Worm (Caenorhabditis elegans): ENCODE data around the gene H04D03.7.

The H04D03.7 gene

ce11 chrIII:10463653-10464052 lies 17.0 kb upstream of the H04D03.7 start:
- TF ChIP-seq F22D6.2 (tag; optimal IDR thresholded peaks at IDR 0.05), result no peak
- TF ChIP-seq cebp-1 (GFP tag; IDR thresholded peaks at IDR 0.05), result no peak; the same call in 1 of the 2 replicates
- TF ChIP-seq cebp-1 (tag; optimal IDR thresholded peaks at IDR 0.05), result peak; percentile 78
- no peak for TF ChIP-seq nhr-90 (tag; optimal IDR thresholded peaks at IDR 0.05)
- no peak for TF ChIP-seq sdz-38 (tag; optimal IDR thresholded peaks at IDR 0.05)
- no peak for TF ChIP-seq tlf-1 (GFP tag; optimal IDR thresholded peaks at IDR 0.05)
- peak; percentile 28 for TF ChIP-seq ztf-26 (tag; optimal IDR thresholded peaks at IDR 0.05)
- no peak for TF ChIP-seq aptf-2 (GFP tag; conservative IDR thresholded peaks at IDR 0.05)
- TF ChIP-seq unc-62 (GFP tag; optimal IDR thresholded peaks at IDR 0.05), result no peak
- TF ChIP-seq Y56A3A.18 (GFP tag; IDR thresholded peaks at IDR 0.05), result no peak
- no peak for TF ChIP-seq chd-7 (tag; optimal IDR thresholded peaks at IDR 0.05)
- TF ChIP-seq dpl-1 (GFP tag; optimal IDR thresholded peaks at IDR 0.05), result no peak
- TF ChIP-seq attf-6 (GFP tag; IDR thresholded peaks at IDR 0.05), result no peak
- no peak for TF ChIP-seq akir-1 (GFP tag; optimal IDR thresholded peaks at IDR 0.05)
- no peak for TF ChIP-seq B0019.2 (GFP tag; conservative IDR thresholded peaks at IDR 0.05)
- TF ChIP-seq bed-1 (GFP tag; IDR thresholded peaks at IDR 0.05), result no peak
- TF ChIP-seq nhr-80 (tag; optimal IDR thresholded peaks at IDR 0.05), result peak; percentile 45
- TF ChIP-seq sea-2 (GFP tag; IDR thresholded peaks at IDR 0.05), result no peak
- no peak for TF ChIP-seq dpff-1 (tag; optimal IDR thresholded peaks at IDR 0.05)
- TF ChIP-seq lin-40 (tag; optimal IDR thresholded peaks at IDR 0.05), result peak; percentile 38
- TF ChIP-seq unc-130 (GFP tag; optimal IDR thresholded peaks at IDR 0.05), result no peak
- peak; percentile 24; the same call in 1 of the 2 replicates for TF ChIP-seq mcd-1 (GFP tag; IDR thresholded peaks at IDR 0.05)
- no peak for TF ChIP-seq cebp-2 (GFP tag; IDR thresholded peaks at IDR 0.05)
- TF ChIP-seq ekl-4 (GFP tag; IDR thresholded peaks at IDR 0.05), result peak; percentile 18; the same call in 1 of the 2 replicates
- no peak for TF ChIP-seq zim-3 (tag; optimal IDR thresholded peaks at IDR 0.05)
- no peak for TF ChIP-seq madf-3 (GFP tag; IDR thresholded peaks at IDR 0.05)
- no peak for TF ChIP-seq ama-1 (optimal IDR thresholded peaks at IDR 0.05)
- peak in 1 of 2 experiments; percentile 9 for TF ChIP-seq ama-1 (GFP tag; optimal IDR thresholded peaks at IDR 0.05)
- TF ChIP-seq attf-5 (GFP tag; optimal IDR thresholded peaks at IDR 0.05), result peak; percentile 83
- TF ChIP-seq repo-1 (tag; optimal IDR thresholded peaks at IDR 0.05), result no peak

ce11 chrIII:10462935-10463548 lies 16.4 kb upstream of the H04D03.7 start:
- TF ChIP-seq ztf-18 (tag; optimal IDR thresholded peaks at IDR 0.05) (no peak), rec-8 (tag; optimal IDR thresholded peaks at IDR 0.05) (no peak), pha-4 (tag; optimal IDR thresholded peaks at IDR 0.05) (no peak), ceh-91 (GFP tag; IDR thresholded peaks at IDR 0.05) (no peak), tlf-1 (GFP tag; optimal IDR thresholded peaks at IDR 0.05) (no peak), zfh-2 (GFP tag; conservative IDR thresholded peaks at IDR 0.05) (peak; percentile 56; the same call in 1 of the 2 replicates), F49E8.2 (tag; optimal IDR thresholded peaks at IDR 0.05; ENCODE audit: insufficient read depth) (no peak)

ce11 chrIII:10461164-10461546 lies 14.5 kb upstream of the H04D03.7 start, which contains the start of gene atx-2:
Gene atx-2, plus strand, starts transcription at chrIII:10461389.
- peak; percentile 74 for TF ChIP-seq lin-40 (tag; optimal IDR thresholded peaks at IDR 0.05)
- TF ChIP-seq tlf-1 (GFP tag; optimal IDR thresholded peaks at IDR 0.05), result peak; percentile 82
- TF ChIP-seq mel-28 (tag; optimal IDR thresholded peaks at IDR 0.05; ENCODE audit: borderline replicate concordance), result peak; percentile 76
- peak; percentile 76 for TF ChIP-seq snpc-3.4 (tag; optimal IDR thresholded peaks at IDR 0.05)
- TF ChIP-seq lsy-27 (tag; optimal IDR thresholded peaks at IDR 0.05; ENCODE audit: borderline replicate concordance, insufficient read depth), result no peak
- TF ChIP-seq Y53G8AR.9 (GFP tag; conservative IDR thresholded peaks at IDR 0.05), result peak; percentile 87
- no peak for TF ChIP-seq pha-4 (tag; optimal IDR thresholded peaks at IDR 0.05)
- no peak for TF ChIP-seq egl-18 (GFP tag; IDR thresholded peaks at IDR 0.05)
- no peak for TF ChIP-seq unc-62 (GFP tag; optimal IDR thresholded peaks at IDR 0.05)
- no peak for TF ChIP-seq B0261.1 (tag; optimal IDR thresholded peaks at IDR 0.05)
- TF ChIP-seq F33H1.4 (GFP tag; IDR thresholded peaks at IDR 0.05), result peak; percentile 71
- peak; percentile 90 for TF ChIP-seq die-1 (tag; optimal IDR thresholded peaks at IDR 0.05)
- peak; percentile 94 for TF ChIP-seq C06A6.2 (GFP tag; conservative IDR thresholded peaks at IDR 0.05)
- peak; percentile 92 for TF ChIP-seq chd-7 (tag; optimal IDR thresholded peaks at IDR 0.05)
- peak; percentile 84 for TF ChIP-seq ekl-4 (GFP tag; IDR thresholded peaks at IDR 0.05)
- 0 out of 2 replicates have a peak, but pooled peaks have one; percentile 76 for TF ChIP-seq ztf-6 (GFP tag; IDR thresholded peaks at IDR 0.05)
- TF ChIP-seq dox-1 (GFP tag; IDR thresholded peaks at IDR 0.05), result peak; percentile 97

All from whole organism, young adult.